Fruit fly (Drosophila melanogaster): Measurements from ENCODE around the gene ph-p.

Gene ph-p

DNA sequence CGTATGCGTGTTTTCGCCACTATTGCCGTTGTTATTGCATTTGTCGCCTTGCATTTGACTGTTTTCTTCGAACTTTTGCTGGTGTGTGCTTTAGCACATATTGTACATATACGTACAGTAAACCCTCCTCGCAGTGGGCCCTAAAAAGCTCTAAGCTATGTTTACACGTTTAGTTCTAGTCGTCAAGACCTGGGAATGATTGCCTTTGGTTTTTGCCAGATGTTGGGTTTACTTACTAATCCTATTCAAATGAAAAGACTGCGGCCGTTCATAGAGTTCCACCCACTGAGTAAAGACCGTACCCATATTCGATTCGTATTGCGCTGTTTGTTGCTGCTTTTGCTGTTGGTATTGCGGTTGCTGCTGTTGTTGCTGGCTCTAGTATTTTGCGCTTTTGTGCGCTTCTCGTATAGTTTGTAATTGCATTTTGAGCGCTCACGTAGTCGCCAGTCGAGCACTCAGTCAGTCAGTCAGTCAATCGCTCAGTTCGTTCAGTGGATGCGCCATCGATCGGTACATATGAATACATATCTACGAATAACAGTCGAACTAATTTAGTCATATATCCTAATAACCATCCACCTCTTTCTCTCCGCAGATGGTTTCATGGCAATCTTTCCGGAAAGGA is 30.3 kb downstream of the ph-p start:
- TF ChIP-seq rn (GFP tag; IDR thresholded peaks at IDR 0.05) = peak; percentile 33; the same call in 1 of the 2 replicates
- TF ChIP-seq CG8159 (tag; optimal IDR thresholded peaks at IDR 0.05) = no peak
- no peak for TF ChIP-seq CG13204 (GFP tag; optimal IDR thresholded peaks at IDR 0.05)
- peak; percentile 72 for TF ChIP-seq CG10348 (GFP tag; IDR thresholded peaks at IDR 0.05)
- TF ChIP-seq CG4496 (GFP tag; IDR thresholded peaks at IDR 0.05) = peak; percentile 79
- TF ChIP-seq Snoo (tag; optimal IDR thresholded peaks at IDR 0.05) = no peak
- TF ChIP-seq gl (tag; optimal IDR thresholded peaks at IDR 0.05) = no peak
- peak; percentile 92 for TF ChIP-seq CG32121 (GFP tag; IDR thresholded peaks at IDR 0.05)
- peak; percentile 67 for TF ChIP-seq CG12605 (GFP tag; IDR thresholded peaks at IDR 0.05)
- TF ChIP-seq Pif1B (GFP tag; optimal IDR thresholded peaks at IDR 0.05) = no peak
- TF ChIP-seq Pif1A (GFP tag; optimal IDR thresholded peaks at IDR 0.05) = peak; percentile 44
- peak; percentile 92 for TF ChIP-seq Ets98B (GFP tag; IDR thresholded peaks at IDR 0.05)
- TF ChIP-seq CG8301 (tag; optimal IDR thresholded peaks at IDR 0.05) = peak; percentile 61
- TF ChIP-seq CG34367 (tag; optimal IDR thresholded peaks at IDR 0.05) = no peak
- TF ChIP-seq EcR (GFP tag; optimal IDR thresholded peaks at IDR 0.05) = no peak
- no peak for TF ChIP-seq D1 (tag; optimal IDR thresholded peaks at IDR 0.05)
- peak; percentile 19 for TF ChIP-seq CG15710 (tag; optimal IDR thresholded peaks at IDR 0.05)
- TF ChIP-seq CG9948 (tag; optimal IDR thresholded peaks at IDR 0.05) = peak; percentile 9
- peak; percentile 95 for TF ChIP-seq fd96Ca (GFP tag; IDR thresholded peaks at IDR 0.05)
- no peak for TF ChIP-seq CG14655 (GFP tag; optimal IDR thresholded peaks at IDR 0.05)
- TF ChIP-seq CG17806 (tag; optimal IDR thresholded peaks at IDR 0.05) = no peak

DNA sequence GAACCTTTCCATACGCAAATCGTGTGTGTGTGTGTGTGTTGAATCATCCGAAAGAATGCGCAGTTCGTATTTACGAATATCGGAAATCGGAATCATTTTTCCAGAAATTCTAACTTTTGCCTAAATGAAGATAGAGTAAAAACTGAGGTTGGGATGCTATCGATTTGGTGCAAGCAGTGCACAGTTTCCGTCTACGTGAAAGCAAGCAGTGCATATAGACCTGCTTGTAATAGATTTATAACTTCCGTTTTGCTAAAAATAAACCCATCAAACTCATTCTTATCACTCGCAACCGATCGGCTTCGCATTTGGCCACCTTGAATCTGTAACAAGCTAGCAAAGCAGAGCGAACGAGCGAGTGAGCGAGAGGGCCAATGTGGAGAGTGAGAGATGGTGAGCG is 31.8 kb downstream of the ph-p start:
- TF ChIP-seq EcR (GFP tag; optimal IDR thresholded peaks at IDR 0.05) (no peak), CG12605 (GFP tag; IDR thresholded peaks at IDR 0.05) (no peak), CG17806 (tag; optimal IDR thresholded peaks at IDR 0.05) (no peak), Ets98B (GFP tag; IDR thresholded peaks at IDR 0.05) (no peak), rn (GFP tag; IDR thresholded peaks at IDR 0.05) (no peak), CG13204 (GFP tag; optimal IDR thresholded peaks at IDR 0.05) (no peak), CG34367 (tag; optimal IDR thresholded peaks at IDR 0.05) (no peak), Pif1B (GFP tag; optimal IDR thresholded peaks at IDR 0.05) (no peak), CG9948 (tag; optimal IDR thresholded peaks at IDR 0.05) (no peak), CG4496 (GFP tag; IDR thresholded peaks at IDR 0.05) (no peak), CG8159 (tag; optimal IDR thresholded peaks at IDR 0.05) (no peak), CG14655 (GFP tag; optimal IDR thresholded peaks at IDR 0.05) (no peak), D1 (tag; optimal IDR thresholded peaks at IDR 0.05) (no peak)

DNA sequence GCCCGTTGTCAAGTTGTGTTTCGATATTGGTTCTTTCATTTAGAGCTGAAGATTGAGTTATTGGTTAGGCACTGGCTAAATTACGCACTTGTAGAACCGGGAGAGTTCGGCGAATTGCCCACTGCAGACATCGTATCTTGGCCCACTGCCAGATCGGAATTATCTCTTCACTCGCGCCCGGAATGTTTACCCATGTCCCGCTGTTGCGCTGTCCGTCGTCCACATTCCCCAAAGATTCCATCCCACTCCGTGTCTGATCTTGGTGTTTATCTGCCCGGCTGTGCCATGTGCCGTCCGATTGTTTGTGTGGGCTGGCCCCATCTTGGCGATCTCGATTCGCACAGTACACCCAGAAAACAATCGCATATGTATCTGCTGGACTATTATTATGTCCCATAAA is 33.8 kb downstream of the ph-p start:
- TF ChIP-seq CG10348 (GFP tag; IDR thresholded peaks at IDR 0.05) = no peak
- no peak for TF ChIP-seq CG13204 (GFP tag; optimal IDR thresholded peaks at IDR 0.05)
- TF ChIP-seq Ets98B (GFP tag; IDR thresholded peaks at IDR 0.05) = no peak
- no peak for TF ChIP-seq Snoo (tag; optimal IDR thresholded peaks at IDR 0.05)
- no peak for TF ChIP-seq CG14655 (GFP tag; optimal IDR thresholded peaks at IDR 0.05)
- TF ChIP-seq CG34367 (tag; optimal IDR thresholded peaks at IDR 0.05) = no peak
- no peak for TF ChIP-seq CG12605 (GFP tag; IDR thresholded peaks at IDR 0.05)
- TF ChIP-seq rn (GFP tag; IDR thresholded peaks at IDR 0.05) = no peak
- TF ChIP-seq CG8301 (tag; optimal IDR thresholded peaks at IDR 0.05) = no peak
- no peak for TF ChIP-seq CG4496 (GFP tag; IDR thresholded peaks at IDR 0.05)
- TF ChIP-seq EcR (GFP tag; optimal IDR thresholded peaks at IDR 0.05) = no peak
- TF ChIP-seq CG8159 (tag; optimal IDR thresholded peaks at IDR 0.05) = no peak

DNA sequence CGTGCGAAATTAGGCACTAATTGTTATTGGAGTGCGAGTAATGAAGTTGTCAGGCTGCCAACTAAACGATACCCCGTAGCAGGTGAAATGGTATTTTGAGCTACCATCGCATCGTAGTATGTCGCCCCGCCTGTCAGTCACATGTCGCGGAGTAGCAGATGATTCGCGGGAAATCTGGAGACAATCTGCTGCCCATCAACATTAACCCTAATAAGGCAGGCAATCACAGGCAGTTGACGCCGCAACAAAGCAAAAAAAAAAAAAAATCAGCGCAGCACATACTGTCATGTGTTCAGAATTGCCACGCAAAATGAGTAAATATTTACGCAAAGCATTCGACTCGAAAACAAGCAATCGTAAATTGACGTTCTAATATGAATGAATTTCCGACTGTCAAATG is 34.3 kb downstream of the ph-p start:
- TF ChIP-seq EcR (GFP tag; optimal IDR thresholded peaks at IDR 0.05) = no peak
- no peak for TF ChIP-seq Pif1A (GFP tag; optimal IDR thresholded peaks at IDR 0.05)
- no peak for TF ChIP-seq CG17806 (tag; optimal IDR thresholded peaks at IDR 0.05)
- no peak for TF ChIP-seq CG10348 (GFP tag; IDR thresholded peaks at IDR 0.05)
- TF ChIP-seq CG8159 (tag; optimal IDR thresholded peaks at IDR 0.05) = no peak
- TF ChIP-seq D1 (tag; optimal IDR thresholded peaks at IDR 0.05) = no peak
- TF ChIP-seq fd96Ca (GFP tag; IDR thresholded peaks at IDR 0.05) = no peak
- TF ChIP-seq rn (GFP tag; IDR thresholded peaks at IDR 0.05) = no peak
- no peak for TF ChIP-seq CG15710 (tag; optimal IDR thresholded peaks at IDR 0.05)
- TF ChIP-seq Snoo (tag; optimal IDR thresholded peaks at IDR 0.05) = no peak
- no peak for TF ChIP-seq Ets98B (GFP tag; IDR thresholded peaks at IDR 0.05)
- TF ChIP-seq CG13204 (GFP tag; optimal IDR thresholded peaks at IDR 0.05) = no peak
- TF ChIP-seq CG8301 (tag; optimal IDR thresholded peaks at IDR 0.05) = no peak
- no peak for TF ChIP-seq CG14655 (GFP tag; optimal IDR thresholded peaks at IDR 0.05)
- no peak for TF ChIP-seq CG12605 (GFP tag; IDR thresholded peaks at IDR 0.05)
- no peak for TF ChIP-seq CG32121 (GFP tag; IDR thresholded peaks at IDR 0.05)

DNA sequence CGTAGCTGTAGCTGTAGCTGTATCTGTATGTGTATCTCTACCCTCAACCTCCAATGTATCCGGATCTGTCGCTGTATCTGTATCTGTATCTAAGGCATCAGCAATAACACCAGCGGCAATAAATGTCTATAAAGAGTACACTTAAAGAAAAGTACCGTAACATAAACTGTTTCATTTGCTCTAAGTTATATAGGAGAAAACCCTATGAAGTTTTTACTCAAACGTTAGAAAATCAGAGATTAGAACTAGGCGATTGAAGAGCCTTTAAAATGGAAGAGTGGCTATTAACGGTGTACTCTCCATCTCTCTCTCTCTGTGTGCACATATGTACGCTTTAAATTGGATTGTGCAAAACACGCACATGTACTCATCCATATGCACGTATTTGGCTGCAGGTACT is 39.9 kb downstream of the ph-p start:
- TF ChIP-seq CG34367 (tag; optimal IDR thresholded peaks at IDR 0.05) (no peak), CG9948 (tag; optimal IDR thresholded peaks at IDR 0.05) (no peak), Snoo (tag; optimal IDR thresholded peaks at IDR 0.05) (no peak), Ets98B (GFP tag; IDR thresholded peaks at IDR 0.05) (peak; percentile 36; the same call in 1 of the 2 replicates), rn (GFP tag; IDR thresholded peaks at IDR 0.05) (no peak), CG32121 (GFP tag; IDR thresholded peaks at IDR 0.05) (no peak), CG15710 (tag; optimal IDR thresholded peaks at IDR 0.05) (no peak), CG17806 (tag; optimal IDR thresholded peaks at IDR 0.05) (no peak), fd96Ca (GFP tag; IDR thresholded peaks at IDR 0.05) (no peak), D1 (tag; optimal IDR thresholded peaks at IDR 0.05) (no peak), CG8301 (tag; optimal IDR thresholded peaks at IDR 0.05) (peak; percentile 35), CG8159 (tag; optimal IDR thresholded peaks at IDR 0.05) (no peak), CG13204 (GFP tag; optimal IDR thresholded peaks at IDR 0.05) (no peak), CG14655 (GFP tag; optimal IDR thresholded peaks at IDR 0.05) (peak; percentile 33), CG10348 (GFP tag; IDR thresholded peaks at IDR 0.05) (no peak), CG4496 (GFP tag; IDR thresholded peaks at IDR 0.05) (0 out of 3 replicates have a peak, but pooled peaks have one; percentile 15), EcR (GFP tag; optimal IDR thresholded peaks at IDR 0.05) (no peak), CG12605 (GFP tag; IDR thresholded peaks at IDR 0.05) (0 out of 2 replicates have a peak, but pooled peaks have one; percentile 19), gl (tag; optimal IDR thresholded peaks at IDR 0.05) (no peak)

Data from whole organism, pupa.